Worm (Caenorhabditis elegans) whole organism, L4 larva: ENCODE results near the gene F09C12.2.

Source experiments
- F10B5.3 ChIP-seq: sonication (generic microtip); optimal IDR thresholded peaks from 2 replicates; lab custom pipeline; 2016; ENCODE audit warnings: mild to moderate bottlenecking, missing genetic modification characterization, missing compliant biosample characterization
- F37D6.2 ChIP-seq: sonication (generic microtip); optimal IDR thresholded peaks from 2 replicates; lab custom pipeline; 2016; ENCODE audit warnings: mild to moderate bottlenecking, missing genetic modification characterization, missing compliant biosample characterization
- Y105C5A.15 ChIP-seq: fragments of 200-800 bp; sonication (Bioruptor generic); IDR thresholded peaks from 2 replicates; pipeline ENCODE4 v1.3.6; 2022; ENCODE audit warnings: missing genetic modification characterization, missing compliant biosample characterization
- arid-1 ChIP-seq: fragments of 200-800 bp; sonication (Bioruptor generic); conservative IDR thresholded peaks from 2 replicates; pipeline ENCODE4 v1.3.6; 2022; ENCODE audit warnings: missing genetic modification reagents, missing genetic modification characterization, missing compliant biosample characterization
- attf-4 ChIP-seq: sonication (generic microtip); optimal IDR thresholded peaks from 3 replicates; lab custom pipeline; 2017; ENCODE audit warnings: missing biosample characterization, missing genetic modification characterization
- ceh-20 ChIP-seq: fragments of 200-800 bp; sonication (Bioruptor generic); IDR thresholded peaks from 2 replicates; pipeline ENCODE4 v1.3.6; 2022; ENCODE audit warnings: missing genetic modification reagents, missing genetic modification characterization, missing compliant biosample characterization
- ceh-28 ChIP-seq: fragments of 150-350 bp; optimal IDR thresholded peaks from 2 replicates; lab custom pipeline; 2014; ENCODE audit warnings: missing biosample characterization, missing genetic modification reagents, missing genetic modification characterization
- ceh-44 ChIP-seq: fragments of 200-800 bp; sonication (Bioruptor generic); IDR thresholded peaks from 2 replicates; pipeline ENCODE4 v1.3.6; 2022; ENCODE audit warnings: missing genetic modification reagents, missing genetic modification characterization, missing compliant biosample characterization
- ceh-62 ChIP-seq: sonication (generic microtip); optimal IDR thresholded peaks from 2 replicates; lab custom pipeline; 2017; ENCODE audit warnings: missing biosample characterization, missing genetic modification characterization
- daf-16 ChIP-seq, 3 experiments: sonication (generic microtip); optimal IDR thresholded peaks; 2 replicates each; lab custom pipeline; 2016 to 2017; ENCODE audit warnings: missing genetic modification characterization in 3 of 3, missing genetic modification reagents in 3 of 3, mild to moderate bottlenecking in 2 of 3, missing compliant biosample characterization in 2 of 3, missing biosample characterization in 1 of 3, moderate library complexity in 1 of 3
- daf-19 ChIP-seq: fragments of 200-800 bp; sonication (Bioruptor generic); conservative IDR thresholded peaks from 2 replicates; pipeline ENCODE4 v1.3.6; 2022; ENCODE audit warnings: missing genetic modification characterization, missing compliant biosample characterization
- dmd-8 ChIP-seq: fragments of 200-800 bp; sonication (Bioruptor generic); IDR thresholded peaks from 2 replicates; pipeline ENCODE4 v1.3.6; 2022; ENCODE audit warnings: missing genetic modification characterization, missing compliant biosample characterization
- dve-1 ChIP-seq: sonication (generic microtip); optimal IDR thresholded peaks from 2 replicates; lab custom pipeline; 2017; ENCODE audit warnings: antibody characterized with exemption, mild to moderate bottlenecking, missing genetic modification characterization, missing compliant biosample characterization; ENCODE audit not compliant: insufficient read depth
- hif-1 ChIP-seq, 2 experiments: sonication (generic microtip); optimal IDR thresholded peaks; 2 replicates each; lab custom pipeline; 2016 to 2017; ENCODE audit warnings: missing compliant biosample characterization in 2 of 2, missing genetic modification characterization in 2 of 2, missing genetic modification reagents in 2 of 2, missing genotype in 2 of 2, mild to moderate bottlenecking in 1 of 2
- hlh-11 ChIP-seq: fragments of 200-800 bp; sonication (Bioruptor generic); optimal IDR thresholded peaks from 2 replicates; lab custom pipeline; 2018; ENCODE audit warnings: mild to moderate bottlenecking, missing genetic modification characterization, missing compliant biosample characterization
- hlh-30 ChIP-seq: sonication (generic microtip); optimal IDR thresholded peaks from 2 replicates; lab custom pipeline; 2017; ENCODE audit warnings: antibody characterized with exemption, mild to moderate bottlenecking, missing genetic modification characterization, missing compliant biosample characterization; ENCODE audit not compliant: insufficient read depth
- lin-1 ChIP-seq: fragments of 200-800 bp; sonication (Bioruptor generic); IDR thresholded peaks from 2 replicates; pipeline ENCODE4 v1.3.6; 2022; ENCODE audit warnings: missing genetic modification reagents, missing genetic modification characterization, missing compliant biosample characterization
- lin-15B ChIP-seq: fragments of 150-350 bp; sonication (generic microtip); optimal IDR thresholded peaks from 3 replicates; lab custom pipeline; 2014; ENCODE audit warnings: missing biosample characterization, missing genetic modification characterization
- lin-38 ChIP-seq: fragments of 200-800 bp; sonication (Bioruptor generic); IDR thresholded peaks from 2 replicates; pipeline ENCODE4 v1.3.6; 2022; ENCODE audit warnings: missing genetic modification reagents, missing genetic modification characterization, missing compliant biosample characterization
- madf-5 ChIP-seq, 2 experiments: fragments of 200-800 bp; sonication (Bioruptor generic); IDR thresholded peaks; 2 replicates each; pipeline ENCODE4 v1.3.6; 2022; ENCODE audit warnings: missing compliant biosample characterization in 2 of 2, missing genetic modification characterization in 2 of 2
- mdl-1 ChIP-seq, 2 experiments: fragments of 150-350 bp in 1 of 2; sonication (generic microtip) in 1 of 2; optimal IDR thresholded peaks; 2 replicates each; lab custom pipeline; 2014 to 2017; ENCODE audit warnings: missing biosample characterization in 2 of 2, missing genetic modification characterization in 2 of 2
- mdt-29 ChIP-seq: fragments of 200-800 bp; sonication (Bioruptor generic); IDR thresholded peaks from 2 replicates; pipeline ENCODE4 v1.3.6; 2022; ENCODE audit warnings: missing genetic modification reagents, missing genetic modification characterization, missing compliant biosample characterization
- mxl-3 ChIP-seq: fragments of 200-800 bp; sonication (Bioruptor generic); optimal IDR thresholded peaks from 2 replicates; lab custom pipeline; 2018; ENCODE audit warnings: mild to moderate bottlenecking, missing genetic modification characterization, missing compliant biosample characterization
- nhr-237 ChIP-seq: sonication (generic microtip); optimal IDR thresholded peaks from 2 replicates; lab custom pipeline; 2017; ENCODE audit warnings: missing biosample characterization, missing genetic modification characterization
- nhr-28 ChIP-seq: fragments of 150-350 bp; optimal IDR thresholded peaks from 2 replicates; lab custom pipeline; 2014; ENCODE audit warnings: missing biosample characterization, missing genetic modification characterization
- nhr-6 ChIP-seq: fragments of 150-350 bp; optimal IDR thresholded peaks from 2 replicates; lab custom pipeline; 2014; ENCODE audit warnings: missing biosample characterization, missing genetic modification characterization
- php-3 ChIP-seq: fragments of 200-800 bp; sonication (Bioruptor generic); IDR thresholded peaks from 2 replicates; pipeline ENCODE4 v1.3.6; 2022; ENCODE audit warnings: missing genetic modification reagents, missing genetic modification characterization, missing compliant biosample characterization
- sdz-12 ChIP-seq: fragments of 200-800 bp; sonication (Bioruptor generic); optimal IDR thresholded peaks from 2 replicates; lab custom pipeline; 2018; ENCODE audit warnings: mild to moderate bottlenecking, missing genetic modification characterization, missing compliant biosample characterization
- set-16 ChIP-seq: fragments of 200-800 bp; sonication (Bioruptor generic); IDR thresholded peaks from 2 replicates; pipeline ENCODE4 v1.3.6; 2022; ENCODE audit warnings: missing genetic modification reagents, missing genetic modification characterization, missing compliant biosample characterization
- snpc-1.2 ChIP-seq: fragments of 200-800 bp; sonication (Bioruptor generic); IDR thresholded peaks from 2 replicates; pipeline ENCODE4 v1.3.6; 2022; ENCODE audit warnings: missing genetic modification reagents, missing genetic modification characterization, missing compliant biosample characterization
- spr-1 ChIP-seq: sonication (generic microtip); optimal IDR thresholded peaks from 2 replicates; lab custom pipeline; 2016; ENCODE audit warnings: mild to moderate bottlenecking, missing genetic modification characterization, missing compliant biosample characterization
- spr-3 ChIP-seq: fragments of 200-800 bp; sonication (Bioruptor generic); optimal IDR thresholded peaks from 2 replicates; lab custom pipeline; 2018; ENCODE audit warnings: mild to moderate bottlenecking, missing genetic modification characterization, missing compliant biosample characterization
- tag-97 ChIP-seq: fragments of 200-800 bp; sonication (Bioruptor generic); IDR thresholded peaks from 2 replicates; pipeline ENCODE4 v1.3.6; 2022; ENCODE audit warnings: missing genetic modification characterization, missing compliant biosample characterization
- unc-130 ChIP-seq: sonication (generic microtip); optimal IDR thresholded peaks from 2 replicates; lab custom pipeline; 2016; ENCODE audit warnings: missing genetic modification reagents, missing genetic modification characterization, missing compliant biosample characterization
- unc-39 ChIP-seq: sonication (generic microtip); optimal IDR thresholded peaks from 2 replicates; lab custom pipeline; 2017; ENCODE audit warnings: missing biosample characterization, missing genetic modification characterization
- ztf-11 ChIP-seq: fragments of 150-350 bp; optimal IDR thresholded peaks from 2 replicates; lab custom pipeline; 2014; ENCODE audit warnings: missing biosample characterization, missing genetic modification characterization

The F09C12.2 gene

DNA sequence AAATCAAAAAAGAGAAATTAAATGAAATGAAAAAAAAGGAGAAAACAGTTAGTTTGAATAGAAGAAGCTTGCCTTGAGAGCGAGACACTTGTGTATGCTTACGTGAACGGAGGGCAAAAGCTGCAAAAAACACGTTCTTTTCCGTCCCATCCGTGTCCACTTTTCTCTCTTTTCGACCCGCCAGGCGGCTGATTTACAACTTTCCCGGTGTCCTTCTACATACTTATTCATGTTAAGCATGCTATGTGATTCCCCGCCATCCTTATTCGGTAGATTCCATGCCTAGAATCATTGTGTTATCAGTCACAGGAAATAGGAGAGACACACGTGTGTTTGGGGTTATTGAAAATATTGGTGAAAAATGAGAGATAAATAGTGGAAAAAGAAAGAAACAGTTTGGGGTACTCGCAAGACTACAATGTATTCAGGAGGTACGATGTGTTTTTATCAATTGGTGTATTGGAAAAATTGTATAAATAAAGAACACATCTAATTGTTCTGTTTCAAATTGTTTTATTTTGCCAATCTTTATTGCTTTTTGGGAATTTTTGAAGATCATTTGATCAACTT lies 32.2 kb downstream of the F09C12.2 start, which contains the start of gene nas-29 (continued):
- TF ChIP-seq dve-1 (peak; percentile 86), daf-16 (GFP tag; optimal IDR thresholded peaks at IDR 0.05; lab: Kevin White, UChicago) (no peak), daf-16 (tag; optimal IDR thresholded peaks at IDR 0.05; lab: Kevin White, UChicago) (peak; percentile 82), nhr-237 (no peak), snpc-1.2 (GFP tag; lab: Robert Waterston, UW) (no peak), sdz-12 (GFP tag; lab: Kevin White, UChicago) (no peak), F37D6.2 (no peak), hlh-30 (tag; lab: Kevin White, UChicago) (peak; percentile 49), spr-1 (no peak), daf-19 (no peak), dmd-8 (GFP tag; lab: Robert Waterston, UW) (no peak), lin-38 (GFP tag; lab: Robert Waterston, UW) (no peak), spr-3 (GFP tag; lab: Kevin White, UChicago) (no peak), mdl-1 (tag; optimal IDR thresholded peaks at IDR 0.05; lab: Kevin White, UChicago) (peak in 1 of 2 experiments; percentile 89), ceh-44 (GFP tag; lab: Robert Waterston, UW) (no peak)

ce11 chrII:5142619-5143018 lies 32.8 kb downstream of the F09C12.2 start, which contains the start of gene F58A6.1:
F58A6.1 (plus strand) TSS chrII:5142919.
- TF ChIP-seq set-16 (GFP tag; lab: Robert Waterston, UW) (no peak), lin-1 (no peak), ztf-11 (no peak), unc-130 (GFP tag; lab: Kevin White, UChicago) (no peak)

ce11 chrII:5148349-5148748 lies 38.5 kb downstream of the F09C12.2 start, which contains the start of gene F58A6.5:
F58A6.5 (minus strand) TSS chrII:5148449.
- TF ChIP-seq unc-39 (no peak), lin-15B (tag; lab: Kevin White, UChicago) (no peak)

ce11 chrII:5150829-5151228 lies 41.0 kb downstream of the F09C12.2 start, which contains the start of gene srb-16:
srb-16 (minus strand) TSS chrII:5150929.
- no peak for TF ChIP-seq tag-97 (GFP tag; lab: Robert Waterston, UW)
- TF ChIP-seq hlh-11 (tag; lab: Kevin White, UChicago) = no peak
- no peak for TF ChIP-seq madf-5 (GFP tag; IDR thresholded peaks at IDR 0.05; lab: Robert Waterston, UW)
- TF ChIP-seq ceh-62 (tag; lab: Kevin White, UChicago) = no peak
- no peak for TF ChIP-seq Y105C5A.15 (GFP tag; lab: Robert Waterston, UW)
- TF ChIP-seq nhr-6 (tag; lab: Kevin White, UChicago) = no peak
- no peak for TF ChIP-seq mdt-29
- TF ChIP-seq mxl-3 (GFP tag; lab: Kevin White, UChicago) = no peak
- TF ChIP-seq hif-1 (tag; optimal IDR thresholded peaks at IDR 0.05; lab: Kevin White, UChicago) = no peak
- TF ChIP-seq unc-39 = no peak
- no peak for TF ChIP-seq F10B5.3 (tag; lab: Kevin White, UChicago)
- TF ChIP-seq attf-4 = no peak
- TF ChIP-seq, all 104 proteins: peak for 0

DNA sequence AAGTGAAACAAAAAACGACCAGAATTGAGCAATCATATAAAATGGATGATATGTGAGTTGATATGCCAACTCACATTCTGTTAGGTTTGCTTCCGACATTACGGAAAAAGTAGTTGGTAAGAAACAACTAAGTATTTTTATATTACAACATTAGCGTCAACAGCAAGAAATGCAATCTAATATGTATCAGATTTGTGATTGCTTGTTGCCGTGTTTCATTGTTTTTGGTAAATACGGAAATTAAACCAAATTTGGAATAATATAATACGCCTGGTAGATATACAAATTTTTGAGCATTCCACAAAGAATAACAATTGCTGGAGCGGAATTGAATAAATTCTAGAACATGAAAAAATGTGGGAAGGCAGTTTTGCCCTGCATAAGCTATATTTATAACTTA lies 44.7 kb downstream of the F09C12.2 start, which contains the start of gene srb-12:
Gene srb-12, minus strand, starts transcription at position 101 of the 400 bp plus-strand sequence.
- TF ChIP-seq php-3 (GFP tag; lab: Robert Waterston, UW) (no peak), arid-1 (no peak), ceh-28 (tag; lab: Kevin White, UChicago) (no peak), ceh-20 (GFP tag; lab: Robert Waterston, UW) (no peak), nhr-28 (tag; lab: Kevin White, UChicago) (no peak)
